Fruit fly (Drosophila melanogaster): ENCODE data around the gene Unc-76.

The Unc-76 gene

dm6 chrX:2065073-2065472 lies 15.3 kb upstream of the Unc-76 start, which contains the start of gene CG4281 (continued):
- TF ChIP-seq tap (tag; optimal IDR thresholded peaks at IDR 0.05): no peak
- TF ChIP-seq HHEX (GFP tag; optimal IDR thresholded peaks at IDR 0.05): no peak
- no peak for TF ChIP-seq CG12942 (GFP tag; optimal IDR thresholded peaks at IDR 0.05)
- TF ChIP-seq chn (GFP tag; optimal IDR thresholded peaks at IDR 0.05): no peak
- TF ChIP-seq Dip2 (GFP tag; IDR thresholded peaks at IDR 0.05): no peak
- TF ChIP-seq tio (GFP tag; optimal IDR thresholded peaks at IDR 0.05): no peak
- TF ChIP-seq CG10431 (GFP tag; optimal IDR thresholded peaks at IDR 0.05): no peak
- TF ChIP-seq CG7987 (GFP tag; optimal IDR thresholded peaks at IDR 0.05): no peak
- TF ChIP-seq CG4282 (GFP tag; optimal IDR thresholded peaks at IDR 0.05): no peak
- TF ChIP-seq CG17612 (GFP tag; IDR thresholded peaks at IDR 0.05): no peak
- no peak for TF ChIP-seq ab (GFP tag; optimal IDR thresholded peaks at IDR 0.05)
- no peak for TF ChIP-seq CG11247 (GFP tag; IDR thresholded peaks at IDR 0.05)
- TF ChIP-seq Meics (GFP tag; optimal IDR thresholded peaks at IDR 0.05): no peak
- no peak for TF ChIP-seq Mes4 (GFP tag; optimal IDR thresholded peaks at IDR 0.05)
- no peak for TF ChIP-seq CG8359 (GFP tag; optimal IDR thresholded peaks at IDR 0.05; ENCODE audit: borderline replicate concordance)
- TF ChIP-seq CG2202 (tag; optimal IDR thresholded peaks at IDR 0.05): no peak
- TF ChIP-seq CG11085 (GFP tag; IDR thresholded peaks at IDR 0.05): no peak
- no peak for TF ChIP-seq ssp (GFP tag; IDR thresholded peaks at IDR 0.05)
- peak; percentile 90 for TF ChIP-seq amos (GFP tag; IDR thresholded peaks at IDR 0.05; ENCODE audit: partially characterized antibody)
- no peak for TF ChIP-seq CG11560 (tag; IDR thresholded peaks at IDR 0.05)
- no peak for TF ChIP-seq bab2 (GFP tag; optimal IDR thresholded peaks at IDR 0.05)
- no peak for TF ChIP-seq H2.0 (GFP tag; IDR thresholded peaks at IDR 0.05)
- TF ChIP-seq Opbp (GFP tag; IDR thresholded peaks at IDR 0.05; ENCODE audit: partially characterized antibody): peak; percentile 85
- no peak for TF ChIP-seq zen (tag; optimal IDR thresholded peaks at IDR 0.05)
- TF ChIP-seq CG17385 (GFP tag; optimal IDR thresholded peaks at IDR 0.05): no peak
- no peak for TF ChIP-seq Ssrp (tag; optimal IDR thresholded peaks at IDR 0.05)
- TF ChIP-seq CG33557 (GFP tag; optimal IDR thresholded peaks at IDR 0.05): no peak
- peak; percentile 95 for TF ChIP-seq Scr (GFP tag; IDR thresholded peaks at IDR 0.05; ENCODE audit: partially characterized antibody)
- TF ChIP-seq CG10274 (GFP tag; optimal IDR thresholded peaks at IDR 0.05): no peak
- no peak for TF ChIP-seq ash1 (GFP tag; optimal IDR thresholded peaks at IDR 0.05)
- no peak for TF ChIP-seq Rx (GFP tag; IDR thresholded peaks at IDR 0.05)
- no peak for TF ChIP-seq B-H1 (GFP tag; IDR thresholded peaks at IDR 0.05)
- TF ChIP-seq CG8290 (GFP tag; optimal IDR thresholded peaks at IDR 0.05): peak; percentile 42
- TF ChIP-seq CG8290 (tag; optimal IDR thresholded peaks at IDR 0.05): peak; percentile 15 to 75
- TF ChIP-seq zfh1 (GFP tag; IDR thresholded peaks at IDR 0.05): no peak
- TF ChIP-seq croc (GFP tag; conservative IDR thresholded peaks at IDR 0.05): no peak
- TF ChIP-seq exex (tag; optimal IDR thresholded peaks at IDR 0.05): no peak
- no peak for TF ChIP-seq dmrt11E (tag; optimal IDR thresholded peaks at IDR 0.05)
- TF ChIP-seq CG12219 (GFP tag; optimal IDR thresholded peaks at IDR 0.05): no peak
- peak; percentile 12 for TF ChIP-seq Hsf (GFP tag; optimal IDR thresholded peaks at IDR 0.05)
- no peak for TF ChIP-seq NFAT (GFP tag; IDR thresholded peaks at IDR 0.05)
- no peak for TF ChIP-seq Dbx (GFP tag; IDR thresholded peaks at IDR 0.05)
- no peak for TF ChIP-seq Atf3 (GFP tag; optimal IDR thresholded peaks at IDR 0.05)
- no peak for TF ChIP-seq CTCF (GFP tag; optimal IDR thresholded peaks at IDR 0.05)
- no peak for TF ChIP-seq CG7357 (GFP tag; IDR thresholded peaks at IDR 0.05)
- no peak for TF ChIP-seq luna (GFP tag; optimal IDR thresholded peaks at IDR 0.05)
- TF ChIP-seq Oaz (GFP tag; IDR thresholded peaks at IDR 0.05): no peak
- peak in 1 of 3 experiments; percentile 41 for TF ChIP-seq Stat92E (GFP tag; optimal IDR thresholded peaks at IDR 0.05)
- TF ChIP-seq Doc3 (GFP tag; IDR thresholded peaks at IDR 0.05; ENCODE audit: partially characterized antibody): peak; percentile 95
- no peak for TF ChIP-seq CG10565 (GFP tag; optimal IDR thresholded peaks at IDR 0.05)
- TF ChIP-seq CG1647 (GFP tag; optimal IDR thresholded peaks at IDR 0.05): no peak
- TF ChIP-seq Dad (GFP tag; optimal IDR thresholded peaks at IDR 0.05): no peak
- TF ChIP-seq CkIIα-i1 (GFP tag; IDR thresholded peaks at IDR 0.05): no peak
